Worm (Caenorhabditis elegans): ENCODE results near the gene fbxl-3.

The fbxl-3 gene

DNA sequence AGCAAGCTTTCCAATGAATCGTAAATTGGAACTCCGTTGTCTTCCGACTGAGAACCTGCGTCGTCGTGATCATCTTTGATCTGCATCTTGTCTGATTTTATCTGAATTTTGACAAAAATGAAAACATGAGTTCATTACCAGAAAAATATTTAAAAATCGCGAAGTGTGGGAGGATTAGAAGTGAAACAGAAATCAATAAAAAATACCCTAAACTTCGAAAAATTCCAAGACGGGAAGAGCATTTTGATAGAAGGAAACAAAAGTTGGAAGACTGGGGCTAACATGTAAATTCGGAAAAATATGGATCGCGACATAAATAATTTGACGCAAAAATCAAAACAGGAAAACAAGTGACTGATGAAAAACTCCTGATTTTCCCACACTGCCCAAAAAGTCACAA lies 26.9 kb upstream of the fbxl-3 start, which contains the start of gene F07F6.8:
Gene F07F6.8, minus strand, starts transcription at position 101 of the 400 bp plus-strand sequence.
- TF ChIP-seq lin-39 (tag; optimal IDR thresholded peaks at IDR 0.05) (no peak), unc-39 (tag; optimal IDR thresholded peaks at IDR 0.05) (no peak), ceh-28 (tag; optimal IDR thresholded peaks at IDR 0.05) (no peak), nhr-12 (tag; optimal IDR thresholded peaks at IDR 0.05) (no peak)

DNA sequence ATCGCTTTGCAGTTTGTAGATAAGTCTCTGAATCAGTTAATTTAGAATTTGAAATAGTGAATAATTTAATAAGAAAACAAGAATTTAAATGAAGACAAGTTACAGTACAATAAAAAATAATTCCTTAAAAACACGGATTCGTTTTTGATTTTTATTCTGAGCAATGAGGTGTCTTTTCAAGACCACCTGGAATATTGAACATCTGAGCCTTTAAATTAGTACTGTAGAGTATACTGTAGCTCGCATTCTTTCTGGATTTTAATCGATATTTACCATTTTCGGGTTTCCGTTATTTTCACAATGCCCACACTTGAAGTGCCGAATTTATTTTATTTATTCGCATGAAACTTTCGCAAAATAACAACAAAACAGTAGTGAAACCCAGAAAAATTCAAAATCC lies 25.1 kb upstream of the fbxl-3 start, which contains the start of gene F07F6.7:
Gene F07F6.7, minus strand, starts transcription at position 27 of the 400 bp plus-strand sequence.
- no peak for TF ChIP-seq nhr-67 (tag; optimal IDR thresholded peaks at IDR 0.05)
- TF ChIP-seq ceh-82 (tag; optimal IDR thresholded peaks at IDR 0.05), result no peak
- no peak for TF ChIP-seq fkh-2 (tag; optimal IDR thresholded peaks at IDR 0.05)
- TF ChIP-seq ceh-9 (tag; optimal IDR thresholded peaks at IDR 0.05), result no peak
- peak; percentile 6 for TF ChIP-seq elt-2 (tag; optimal IDR thresholded peaks at IDR 0.05)
- no peak for TF ChIP-seq eor-1 (tag; optimal IDR thresholded peaks at IDR 0.05)

- TF ChIP-seq mdl-1 (tag; optimal IDR thresholded peaks at IDR 0.05) (no peak), nhr-67 (tag; optimal IDR thresholded peaks at IDR 0.05) (no peak), hmg-11 (tag; optimal IDR thresholded peaks at IDR 0.05) (no peak), nhr-25 (tag; optimal IDR thresholded peaks at IDR 0.05) (peak; percentile 13), nfya-1 (tag; optimal IDR thresholded peaks at IDR 0.05; ENCODE audit: insufficient read depth) (peak; percentile 45), pha-4 (tag; optimal IDR thresholded peaks at IDR 0.05) (peak; percentile 71), lin-39 (tag; optimal IDR thresholded peaks at IDR 0.05) (no peak)
Observed at ce11 chrII:5420947-5421614, 22.4 kb upstream of the fbxl-3 start, which contains the start of gene tofu-6. Gene tofu-6 (plus strand): TSS chrII:5421248.

DNA sequence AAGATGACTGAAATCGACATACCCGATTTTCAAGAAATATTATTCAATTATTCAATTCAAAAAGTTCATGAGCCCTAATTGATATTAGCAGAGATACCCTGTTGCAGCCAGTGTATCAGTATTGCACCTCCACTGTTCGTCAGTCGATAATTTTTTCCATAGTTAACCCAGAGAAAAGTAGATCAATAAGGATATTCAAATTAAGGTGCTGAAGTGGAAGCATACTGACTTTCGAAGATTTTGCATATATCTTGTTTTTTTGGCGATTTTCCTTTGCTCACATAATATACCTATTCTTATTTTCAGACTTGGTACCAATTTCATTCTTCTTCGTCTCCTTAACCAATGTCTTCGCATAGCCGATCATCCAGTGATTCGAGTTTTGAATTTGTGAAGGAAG lies 20.2 kb upstream of the fbxl-3 start, which contains the start of gene EEED8.15:
Gene EEED8.15, plus strand, starts transcription at position 301 of the 400 bp plus-strand sequence.
- TF ChIP-seq R02D3.7 (tag; optimal IDR thresholded peaks at IDR 0.05), result no peak
- no peak for TF ChIP-seq nhr-23 (tag; optimal IDR thresholded peaks at IDR 0.05)
- no peak for TF ChIP-seq nhr-12 (tag; optimal IDR thresholded peaks at IDR 0.05)
- no peak for TF ChIP-seq eor-1 (tag; optimal IDR thresholded peaks at IDR 0.05)
- TF ChIP-seq lin-15B (tag; optimal IDR thresholded peaks at IDR 0.05), result no peak

DNA sequence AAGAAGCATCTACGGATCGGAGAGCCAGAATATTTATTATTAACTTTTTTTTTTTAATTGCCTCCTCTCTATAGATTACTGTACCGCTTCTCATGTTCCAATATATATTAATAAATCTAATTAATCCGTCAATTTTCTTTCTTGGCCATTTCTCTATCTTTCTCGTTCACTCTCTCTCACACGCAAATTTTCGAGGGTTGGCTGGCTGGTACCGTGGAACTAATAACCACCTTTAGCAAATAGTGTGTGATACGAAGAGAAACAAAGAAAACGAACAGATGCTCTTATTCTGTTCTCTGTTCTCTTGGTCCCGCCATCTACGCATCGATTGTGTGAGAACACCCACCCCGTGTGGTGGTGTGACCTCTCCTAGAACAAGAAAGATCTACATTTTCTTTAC lies 19.6 kb upstream of the fbxl-3 start:
- TF ChIP-seq nhr-12 (tag; optimal IDR thresholded peaks at IDR 0.05), result no peak
- TF ChIP-seq fkh-10 (GFP tag; optimal IDR thresholded peaks at IDR 0.05), result no peak
- TF ChIP-seq nhr-11 (tag; optimal IDR thresholded peaks at IDR 0.05), result no peak
- TF ChIP-seq nhr-28 (tag; optimal IDR thresholded peaks at IDR 0.05), result no peak
- no peak for TF ChIP-seq ama-1 (optimal IDR thresholded peaks at IDR 0.05)
- no peak for TF ChIP-seq eor-1 (tag; optimal IDR thresholded peaks at IDR 0.05)
- TF ChIP-seq tbx-2 (tag; optimal IDR thresholded peaks at IDR 0.05), result no peak
- no peak for TF ChIP-seq lin-15B (tag; optimal IDR thresholded peaks at IDR 0.05)
- no peak for TF ChIP-seq egl-27 (tag; optimal IDR thresholded peaks at IDR 0.05)
- TF ChIP-seq skn-1 (tag; optimal IDR thresholded peaks at IDR 0.05), result no peak
- TF ChIP-seq elt-1 (tag; optimal IDR thresholded peaks at IDR 0.05), result no peak

- TF ChIP-seq sea-2 (GFP tag; optimal IDR thresholded peaks at IDR 0.05), result no peak
- no peak for TF ChIP-seq pqm-1 (tag; optimal IDR thresholded peaks at IDR 0.05)
Observed at ce11 chrII:5417905-5418304, 19.2 kb upstream of the fbxl-3 start.

- peak; percentile 26 for TF ChIP-seq pha-4 (tag; optimal IDR thresholded peaks at IDR 0.05)
- no peak for TF ChIP-seq nhr-77 (tag; optimal IDR thresholded peaks at IDR 0.05)
Observed at ce11 chrII:5416204-5416764, 17.6 kb upstream of the fbxl-3 start, which contains the start of gene EEED8.2. Gene EEED8.2 (plus strand): TSS chrII:5416714.
